Worm (Caenorhabditis elegans): ENCODE measurements around the gene F46B6.9.

DNA sequence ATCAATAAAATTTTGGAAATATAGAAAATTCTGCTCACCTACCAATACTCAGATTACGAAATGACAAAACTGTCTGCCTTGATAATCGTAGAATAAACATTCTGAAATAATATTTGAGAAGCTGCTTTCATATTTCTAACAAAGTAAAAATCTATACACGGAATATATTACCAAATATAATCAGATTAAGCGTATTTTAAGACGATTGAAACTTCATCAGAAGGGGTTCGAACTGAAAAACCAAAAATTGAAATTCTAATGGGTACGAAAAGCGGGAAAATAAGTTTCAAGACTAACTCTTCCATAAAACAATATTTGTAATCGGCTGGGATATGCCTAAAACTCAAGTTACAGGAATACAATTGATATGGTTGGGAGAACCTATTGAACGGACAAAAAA lies 17.2 kb upstream of the F46B6.9 start, which contains the start of gene F46B6.4:
- TF ChIP-seq F55B11.4 (tag; optimal IDR thresholded peaks at IDR 0.05; ENCODE audit: borderline replicate concordance, insufficient read depth) (no peak), ceh-100 (GFP tag; IDR thresholded peaks at IDR 0.05) (no peak), Y56A3A.18 (GFP tag; IDR thresholded peaks at IDR 0.05) (no peak)

Data from whole organism, young adult.